Fruit fly (Drosophila melanogaster) whole organism, prepupa: Measurements from ENCODE around the gene brm.

Experiments
- CG10669 ChIP-seq: fragments of 200-800 bp; sonication (Bioruptor generic); optimal IDR thresholded peaks from 3 replicates; lab custom pipeline; 2018; ENCODE audit warnings: missing biosample characterization, mild to moderate bottlenecking, missing genetic modification characterization, moderate library complexity
- CG4318 ChIP-seq: fragments of 200-800 bp; sonication (Bioruptor generic); optimal IDR thresholded peaks from 3 replicates; lab custom pipeline; 2017; ENCODE audit warnings: missing biosample characterization, mild to moderate bottlenecking, missing genetic modification characterization
- CG8319 ChIP-seq: fragments of 200-800 bp; sonication (Bioruptor generic); optimal IDR thresholded peaks from 3 replicates; lab custom pipeline; 2016; ENCODE audit warnings: missing biosample characterization, missing genetic modification characterization
- achi ChIP-seq: fragments of 200-800 bp; sonication (Bioruptor generic); optimal IDR thresholded peaks from 3 replicates; lab custom pipeline; 2016; ENCODE audit warnings: missing biosample characterization, missing genetic modification characterization

- TF ChIP-seq CG10669 (GFP tag; lab: Kevin White, UChicago): no peak
- no peak for TF ChIP-seq achi (GFP tag; lab: Kevin White, UChicago)
- TF ChIP-seq CG8319 (GFP tag; lab: Kevin White, UChicago): no peak
- TF ChIP-seq CG4318: no peak
These were observed 42.5 kb upstream of the brm start for dm6 chr3L:16025020-16025680.
